Worm (Caenorhabditis elegans) whole organism, L4/young adult: ENCODE measurements around the gene sul-1.

Experiments
- W03F9.2 ChIP-seq: fragments of 150-350 bp; optimal IDR thresholded peaks from 2 replicates; lab custom pipeline; 2014; ENCODE audit warnings: missing biosample characterization, missing genetic modification characterization
- dao-5 ChIP-seq: sonication (generic microtip); optimal IDR thresholded peaks from 2 replicates; lab custom pipeline; 2016; ENCODE audit warnings: missing genotype, missing genetic modification characterization, moderate library complexity, missing compliant biosample characterization
- him-1 ChIP-seq: sonication (generic microtip); optimal IDR thresholded peaks from 2 replicates; lab custom pipeline; 2016; ENCODE audit warnings: missing genotype, missing genetic modification reagents, missing genetic modification characterization, missing compliant biosample characterization

Gene sul-1

DNA sequence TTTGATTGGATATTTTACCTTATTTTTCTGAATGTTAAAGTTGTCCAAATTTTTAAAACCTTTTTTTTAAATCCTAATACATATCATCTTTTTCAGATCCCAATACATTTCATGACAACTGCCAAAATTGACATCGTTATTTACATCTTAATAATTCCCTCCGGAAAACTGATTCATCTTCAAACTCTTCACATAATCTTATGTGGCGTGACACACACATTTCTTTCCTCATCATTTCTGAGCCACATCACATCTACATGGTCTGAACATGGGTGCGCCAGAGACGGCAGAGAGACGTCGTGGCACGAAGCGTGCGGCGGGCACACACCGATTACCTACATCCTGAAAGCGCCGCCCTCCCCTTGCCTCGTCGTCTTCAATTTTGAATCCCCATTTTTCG lies 18.2 kb downstream of the sul-1 start, which contains the start of gene tba-9:
Gene tba-9 (plus strand): TSS at position 301 of the 400 bp plus-strand sequence.
- TF ChIP-seq W03F9.2 (no peak), dao-5 (tag; lab: Kevin White, UChicago) (no peak), him-1 (tag; lab: Kevin White, UChicago) (no peak)

DNA sequence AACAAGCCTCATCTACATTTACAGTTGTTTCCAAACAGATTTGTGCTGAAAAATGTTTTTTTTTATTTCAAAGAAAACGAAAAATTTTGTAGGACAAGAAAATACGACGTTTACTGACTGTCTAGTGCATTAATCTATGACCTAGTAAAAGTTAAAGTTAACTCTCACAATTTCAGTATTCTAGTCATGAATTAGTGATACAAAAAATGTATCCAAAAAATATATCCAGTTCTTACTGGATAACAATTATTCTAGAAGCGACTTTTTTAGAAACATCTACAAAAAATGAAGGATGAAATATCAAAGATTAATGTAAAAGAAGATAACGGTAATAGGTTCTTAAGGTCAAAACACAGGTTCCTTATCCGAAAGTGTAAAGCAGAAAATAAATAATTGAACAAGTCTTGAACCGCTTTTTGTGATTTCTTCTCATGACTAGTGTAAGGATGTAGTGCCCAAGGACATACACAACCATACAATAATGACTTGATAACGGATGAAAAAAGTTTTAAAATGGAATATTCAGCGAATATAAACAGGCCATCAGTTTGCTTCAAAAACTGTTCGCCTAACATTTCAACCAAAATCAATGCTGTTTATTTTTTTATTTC lies 20.1 kb downstream of the sul-1 start, which contains the start of gene pqn-37:
Gene pqn-37 (minus strand): TSS at position 51 of the 611 bp plus-strand sequence.
- TF ChIP-seq W03F9.2 (no peak), him-1 (tag; lab: Kevin White, UChicago) (no peak)

DNA sequence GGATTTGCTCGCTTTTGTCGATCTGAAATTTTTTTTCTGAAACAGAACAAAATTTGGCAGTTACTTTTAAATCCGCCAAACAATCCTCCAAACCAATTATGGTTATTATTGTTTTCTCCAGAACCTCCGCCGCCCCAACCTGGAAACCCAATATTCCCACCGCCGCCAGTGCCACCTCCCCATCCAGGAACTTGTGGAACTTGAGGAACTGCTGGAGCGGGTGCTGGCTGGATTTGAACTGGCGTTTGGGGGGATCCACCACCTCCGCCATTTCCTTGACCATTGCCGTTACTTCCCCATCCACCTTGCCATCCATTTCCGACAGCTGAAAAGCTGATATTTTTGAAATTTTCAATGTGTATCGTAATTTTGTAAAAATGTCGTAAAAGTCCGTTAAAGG lies 22.9 kb downstream of the sul-1 start:
- TF ChIP-seq dao-5 (tag; lab: Kevin White, UChicago): no peak

DNA sequence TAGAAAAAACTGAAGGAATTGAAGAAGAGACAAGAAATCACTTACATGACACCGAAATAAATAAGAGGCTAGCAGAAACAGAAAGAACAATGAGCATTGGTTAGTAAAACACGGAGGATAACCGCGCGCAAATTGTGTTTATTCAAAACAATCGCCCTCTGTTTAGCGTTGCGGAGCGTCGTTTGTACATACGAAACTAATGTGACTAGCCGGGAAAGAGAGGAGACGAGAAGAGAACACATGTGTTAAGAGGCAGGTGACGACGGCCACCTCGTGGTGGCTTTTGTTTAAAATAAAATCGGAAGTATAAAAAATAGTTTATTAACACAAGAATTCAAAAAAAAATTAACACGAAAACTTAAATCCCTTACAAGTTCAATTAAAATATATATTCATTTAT lies 24.9 kb downstream of the sul-1 start, which contains the start of gene F40F4.7:
Gene F40F4.7 (minus strand): TSS at position 122 of the 400 bp plus-strand sequence.
- no peak for TF ChIP-seq him-1 (tag; lab: Kevin White, UChicago)
- TF ChIP-seq W03F9.2: no peak
- no peak for TF ChIP-seq dao-5 (tag; lab: Kevin White, UChicago)

DNA sequence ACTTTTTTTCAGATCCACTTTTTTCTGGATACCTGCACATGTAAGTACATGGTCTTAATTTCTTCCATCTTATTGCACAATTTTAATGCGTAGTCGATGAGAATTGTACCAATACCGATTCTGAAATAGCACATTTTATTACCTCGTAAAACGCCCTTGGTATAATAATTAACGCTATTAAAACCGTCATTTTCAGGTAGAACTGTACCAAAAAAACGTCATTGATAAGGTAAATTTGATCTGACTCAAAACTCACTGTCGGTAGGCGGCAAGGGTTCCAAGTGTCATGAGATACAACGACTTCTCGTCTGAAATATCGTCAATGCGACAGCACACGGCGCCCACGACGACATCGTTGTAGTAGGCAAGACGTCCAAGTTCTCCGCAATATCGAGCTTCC lies 26.3 kb downstream of the sul-1 start:
- no peak for TF ChIP-seq him-1 (tag; lab: Kevin White, UChicago)
- TF ChIP-seq dao-5 (tag; lab: Kevin White, UChicago): no peak
- TF ChIP-seq W03F9.2: no peak

DNA sequence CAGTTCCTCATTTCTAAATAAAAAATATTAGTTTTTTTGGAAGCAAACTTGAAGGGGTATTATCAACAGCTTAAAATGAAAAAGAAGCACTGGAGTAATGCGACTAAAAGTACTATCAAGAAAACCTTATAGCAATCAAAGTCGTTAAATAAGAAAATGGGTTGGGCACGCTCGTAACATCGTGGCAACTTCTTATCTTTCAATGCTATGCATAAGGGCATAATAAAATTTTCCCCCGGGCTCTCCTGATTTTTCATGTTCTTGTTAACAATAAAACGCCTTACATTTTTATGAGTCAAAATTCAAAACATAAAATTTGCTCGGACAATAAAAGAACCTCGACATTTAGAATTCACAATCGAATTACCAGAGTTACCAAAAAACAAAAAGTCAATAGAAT lies 27.1 kb downstream of the sul-1 start, which contains the start of gene irg-7:
Gene irg-7 (minus strand): TSS at position 23 of the 400 bp plus-strand sequence.
- TF ChIP-seq dao-5 (tag; lab: Kevin White, UChicago) (no peak), him-1 (tag; lab: Kevin White, UChicago) (no peak), W03F9.2 (no peak)

DNA sequence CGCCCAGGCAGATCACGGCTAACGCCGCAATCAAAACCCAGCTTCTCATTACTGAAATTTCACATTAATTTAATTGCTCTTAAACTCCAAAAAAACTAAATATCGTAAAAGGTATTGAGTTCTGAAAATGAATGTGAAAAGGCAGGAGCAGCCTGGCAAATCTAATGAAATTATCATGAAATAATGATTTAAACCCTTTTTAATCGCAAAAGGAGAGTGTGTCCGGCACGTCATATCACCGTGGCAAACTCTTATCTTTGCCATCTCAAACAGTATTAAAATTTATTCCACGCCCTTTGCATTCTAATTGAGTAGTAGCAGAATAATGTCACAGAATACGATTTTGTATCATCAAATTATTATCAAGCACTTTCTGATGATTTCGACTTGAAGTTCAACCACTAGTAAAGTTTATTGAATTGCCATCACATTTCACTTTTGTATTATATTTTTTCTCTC lies 35.3 kb downstream of the sul-1 start, which contains the start of gene F28B4.3:
Gene F28B4.3 (minus strand): TSS at position 51 of the 459 bp plus-strand sequence.
- TF ChIP-seq him-1 (tag; lab: Kevin White, UChicago) (no peak), dao-5 (tag; lab: Kevin White, UChicago) (no peak), W03F9.2 (no peak)

DNA sequence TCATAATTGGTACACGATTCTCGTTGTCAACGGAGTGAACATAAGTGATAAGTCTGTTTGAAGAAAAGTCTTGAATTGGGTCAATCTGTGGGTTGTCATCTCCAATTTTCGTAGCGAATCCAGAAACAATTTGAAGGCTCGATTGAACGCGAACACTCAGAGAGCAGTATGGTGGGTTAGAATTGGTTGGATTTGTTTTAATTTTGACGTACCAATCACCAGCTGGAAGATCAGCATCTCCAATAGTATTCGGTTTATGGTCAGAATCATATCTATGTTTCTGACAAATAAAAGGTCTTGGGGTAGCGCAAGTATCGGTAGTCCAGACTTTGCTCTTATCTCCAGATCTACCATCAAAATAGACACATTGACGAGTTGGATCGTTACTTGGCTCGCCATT lies 40.1 kb downstream of the sul-1 start:
- no peak for TF ChIP-seq W03F9.2

DNA sequence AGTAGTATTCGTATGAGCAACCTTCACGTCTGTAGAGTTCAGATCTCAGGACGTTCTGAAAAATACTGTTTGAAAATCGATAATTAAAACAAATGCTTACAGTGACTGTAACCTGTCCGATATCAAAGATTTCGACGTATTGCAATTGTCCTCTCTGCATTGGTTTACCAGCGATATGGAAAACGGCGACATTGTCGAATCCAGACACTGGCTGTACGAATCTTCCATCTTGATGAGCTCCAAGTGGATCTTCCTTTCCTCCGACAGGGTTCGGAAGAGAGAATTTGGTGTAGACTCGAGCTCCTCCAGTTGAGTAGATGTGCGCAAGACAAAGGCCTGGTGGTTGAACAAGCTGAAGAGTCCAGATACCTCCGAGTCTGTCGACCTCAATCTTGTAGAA lies 42.0 kb downstream of the sul-1 start:
- TF ChIP-seq him-1 (tag; lab: Kevin White, UChicago) (no peak), dao-5 (tag; lab: Kevin White, UChicago) (no peak), W03F9.2 (no peak)

DNA sequence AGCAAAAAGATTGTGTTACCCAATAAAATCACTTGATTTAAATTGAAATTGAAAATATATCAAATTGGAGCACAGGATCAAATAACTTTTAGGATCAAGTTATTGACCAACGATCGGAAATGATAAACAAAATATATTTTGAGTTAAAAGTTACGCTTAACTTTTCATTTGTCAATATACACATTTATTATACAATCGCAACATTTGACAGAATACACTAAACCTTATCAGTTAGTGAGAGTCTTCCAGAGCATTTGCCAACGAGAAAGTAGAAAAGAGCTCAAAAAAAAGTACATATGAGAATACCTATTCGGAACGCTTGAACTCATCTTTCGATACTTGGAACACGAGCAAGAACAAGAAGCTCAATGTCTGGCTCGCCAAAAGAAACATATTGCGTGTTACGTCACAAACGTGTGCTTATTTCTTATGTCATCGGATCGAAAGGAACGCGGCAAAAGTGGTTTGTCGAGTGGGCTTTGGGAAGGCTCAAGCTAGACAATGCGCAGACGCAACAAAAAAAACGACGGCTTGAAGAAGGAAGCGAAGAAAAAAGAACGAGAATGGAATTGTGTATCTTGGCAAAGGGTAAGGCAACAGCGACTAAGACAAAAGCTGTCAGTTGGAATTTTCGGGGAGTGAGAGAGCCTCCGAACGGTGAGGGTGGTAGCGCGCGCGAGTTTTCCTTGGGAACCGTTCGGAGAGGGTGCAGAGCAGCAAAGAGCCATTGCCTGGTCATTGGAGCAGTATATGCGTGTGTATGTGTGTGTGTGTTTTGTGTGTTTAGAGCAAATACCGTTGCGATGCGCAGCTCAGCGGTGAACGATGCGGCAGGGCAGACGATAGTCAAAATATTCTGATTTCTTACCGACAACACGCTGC lies 44.1 kb downstream of the sul-1 start:
- no peak for TF ChIP-seq dao-5 (tag; lab: Kevin White, UChicago)
- TF ChIP-seq him-1 (tag; lab: Kevin White, UChicago): no peak
- no peak for TF ChIP-seq W03F9.2

DNA sequence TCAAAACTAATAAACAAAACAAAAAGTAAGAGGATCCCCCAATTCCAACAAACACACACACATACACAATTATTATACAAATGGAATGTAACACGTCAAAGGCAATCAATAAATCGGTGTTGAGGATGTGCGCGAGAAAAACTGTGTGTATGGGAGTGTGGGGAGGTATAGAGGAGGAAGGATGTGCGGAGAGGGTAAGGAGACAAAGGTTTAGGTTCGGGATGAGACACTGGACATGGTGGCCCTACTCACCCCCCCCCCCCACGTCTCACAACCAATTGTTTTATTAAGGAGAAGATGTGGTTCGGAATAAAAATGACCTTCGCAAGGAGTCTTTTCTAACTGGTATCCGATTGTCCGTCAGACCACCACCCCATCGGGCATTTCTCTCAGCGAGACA lies 47.6 kb downstream of the sul-1 start:
- no peak for TF ChIP-seq him-1 (tag; lab: Kevin White, UChicago)
- no peak for TF ChIP-seq dao-5 (tag; lab: Kevin White, UChicago)
- no peak for TF ChIP-seq W03F9.2

DNA sequence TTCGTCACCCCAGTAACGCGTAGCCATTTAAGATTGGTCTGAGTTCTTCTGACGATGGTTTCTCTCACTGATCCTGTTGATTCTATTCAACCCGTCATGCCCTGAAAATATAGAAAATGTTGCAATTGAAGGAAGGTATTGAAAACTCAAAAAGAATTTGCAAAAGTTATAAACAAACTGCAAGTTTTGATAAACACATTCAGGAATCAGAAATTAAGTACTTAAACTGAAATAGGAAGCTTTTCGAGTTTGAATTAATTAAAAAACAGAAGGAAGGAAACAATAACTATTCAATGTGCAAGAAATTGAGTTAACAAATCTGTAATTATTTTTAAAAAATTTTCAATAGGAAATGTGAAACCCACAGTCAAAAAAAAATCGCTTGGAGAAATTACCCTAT lies 50.4 kb downstream of the sul-1 start, which contains the start of gene rgl-1:
Gene rgl-1 (minus strand): TSS at position 101 of the 400 bp plus-strand sequence.
- TF ChIP-seq dao-5 (tag; lab: Kevin White, UChicago): no peak
- no peak for TF ChIP-seq W03F9.2
- TF ChIP-seq him-1 (tag; lab: Kevin White, UChicago): no peak

DNA sequence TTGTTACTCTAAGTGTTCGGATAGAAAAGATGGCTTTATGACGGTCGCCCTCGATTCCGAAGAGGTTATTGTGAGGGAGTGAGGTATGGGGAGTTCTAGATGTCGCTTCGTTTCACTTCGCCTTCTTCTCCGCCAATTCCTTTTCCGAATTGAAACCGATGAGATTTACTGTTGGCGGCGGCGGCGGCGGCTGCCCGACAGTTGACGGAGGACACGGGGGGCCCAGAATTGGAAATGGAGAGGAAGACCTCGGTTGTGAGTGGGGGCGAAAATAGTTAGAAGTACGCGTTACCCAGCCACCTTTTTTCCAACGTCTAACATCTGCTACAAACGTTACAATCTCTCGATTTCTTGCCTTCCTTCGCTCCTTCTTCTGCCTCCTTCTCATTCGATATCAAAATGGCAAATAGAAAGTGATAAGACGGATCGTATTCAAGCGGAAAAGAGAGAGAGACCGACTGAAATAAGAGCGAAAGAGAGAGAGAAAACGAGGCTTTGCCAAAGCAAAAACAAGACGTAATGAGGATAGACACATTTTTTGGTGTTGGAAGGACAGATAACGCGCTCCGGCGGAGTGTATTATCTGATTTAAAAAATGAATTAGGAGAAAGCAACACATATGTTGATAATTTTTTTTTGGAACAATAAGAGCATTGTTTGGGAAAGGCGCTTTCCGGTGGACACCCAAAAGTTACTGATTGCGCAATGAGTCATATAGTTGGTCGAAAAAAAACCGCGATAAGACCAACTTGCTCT lies 52.5 kb downstream of the sul-1 start:
- TF ChIP-seq dao-5 (tag; lab: Kevin White, UChicago) (no peak), W03F9.2 (no peak), him-1 (tag; lab: Kevin White, UChicago) (no peak)
